Worm (Caenorhabditis elegans) whole organism, early embryonic: Measurements from ENCODE around the gene F20D6.1.

Experiments used
- B0310.2 ChIP-seq: sonication (generic microtip); optimal IDR thresholded peaks from 2 replicates; lab custom pipeline; 2016; ENCODE audit warnings: mild to moderate bottlenecking, missing genetic modification characterization, missing compliant biosample characterization
- F13C5.2 ChIP-seq: sonication (generic microtip); optimal IDR thresholded peaks from 2 replicates; lab custom pipeline; 2017; ENCODE audit warnings: mild to moderate bottlenecking, missing genetic modification characterization, inconsistent platforms, missing compliant biosample characterization
- aly-1 ChIP-seq: sonication (generic microtip); optimal IDR thresholded peaks from 2 replicates; lab custom pipeline; 2016; ENCODE audit warnings: missing genetic modification characterization, missing compliant biosample characterization
- ama-1 ChIP-seq: fragments of 150-350 bp; optimal IDR thresholded peaks from 2 replicates; lab custom pipeline; 2014
- ceh-13 ChIP-seq: fragments of 200-800 bp; sonication (Bioruptor generic); optimal IDR thresholded peaks from 2 replicates; lab custom pipeline; 2018; ENCODE audit warnings: mild to moderate bottlenecking, missing genetic modification characterization, missing compliant biosample characterization
- ceh-36 ChIP-seq: sonication (generic microtip); optimal IDR thresholded peaks from 2 replicates; lab custom pipeline; 2016; ENCODE audit warnings: missing genetic modification characterization, inconsistent platforms, missing compliant biosample characterization
- ets-7 ChIP-seq: sonication (generic microtip); optimal IDR thresholded peaks from 2 replicates; lab custom pipeline; 2016; ENCODE audit warnings: missing genotype, missing genetic modification characterization, missing compliant biosample characterization
- flt-1 ChIP-seq: fragments of 200-800 bp; sonication (Bioruptor generic); IDR thresholded peaks from 2 replicates; pipeline ENCODE4 v1.3.6; 2022; ENCODE audit warnings: missing genetic modification characterization, missing compliant biosample characterization
- hmbx-1 ChIP-seq: sonication (generic microtip); optimal IDR thresholded peaks from 2 replicates; lab custom pipeline; 2016; ENCODE audit warnings: mild to moderate bottlenecking, missing genetic modification characterization, missing compliant biosample characterization
- hmg-4 ChIP-seq: fragments of 200-800 bp; sonication (Bioruptor generic); optimal IDR thresholded peaks from 2 replicates; lab custom pipeline; 2018; ENCODE audit warnings: mild to moderate bottlenecking, missing genetic modification characterization, missing compliant biosample characterization
- hnd-1 ChIP-seq: sonication (generic microtip); optimal IDR thresholded peaks from 2 replicates; lab custom pipeline; 2016; ENCODE audit warnings: missing genetic modification characterization, missing compliant biosample characterization
- pes-1 ChIP-seq: fragments of 200-800 bp; sonication (Bioruptor generic); IDR thresholded peaks from 2 replicates; pipeline ENCODE4 v1.3.6; 2022; ENCODE audit warnings: missing genetic modification reagents, missing genetic modification characterization, missing compliant biosample characterization
- scrt-1 ChIP-seq: fragments of 200-800 bp; sonication (Bioruptor generic); IDR thresholded peaks from 2 replicates; pipeline ENCODE4 v1.3.6; 2022; ENCODE audit warnings: missing genetic modification characterization, missing compliant biosample characterization
- sea-1 ChIP-seq: fragments of 200-800 bp; sonication (Bioruptor generic); conservative IDR thresholded peaks from 2 replicates; pipeline ENCODE4 v1.3.6; 2022; ENCODE audit warnings: missing genetic modification characterization, missing compliant biosample characterization
- tbx-11 ChIP-seq: fragments of 200-800 bp; sonication (Bioruptor generic); IDR thresholded peaks from 2 replicates; pipeline ENCODE4 v1.3.6; 2022; ENCODE audit warnings: missing genetic modification characterization, missing compliant biosample characterization
- tbx-37 ChIP-seq: fragments of 200-800 bp; sonication (Bioruptor generic); conservative IDR thresholded peaks from 2 replicates; pipeline ENCODE4 v1.3.6; 2022; ENCODE audit warnings: missing genetic modification reagents, missing genetic modification characterization, missing compliant biosample characterization
- tra-4 ChIP-seq: sonication (generic microtip); optimal IDR thresholded peaks from 2 replicates; lab custom pipeline; 2017; ENCODE audit warnings: missing genetic modification characterization, missing compliant biosample characterization

F20D6.1 gene

ce11 chrV:8190430-8190829 is at the start of gene F20D6.1:
Gene F20D6.1 (plus strand): TSS chrV:8190730.
- no peak for TF ChIP-seq tra-4 (tag; lab: Kevin White, UChicago)
- no peak for TF ChIP-seq ama-1
- no peak for TF ChIP-seq scrt-1 (GFP tag; lab: Robert Waterston, UW)
- no peak for TF ChIP-seq aly-1 (tag; lab: Kevin White, UChicago)
- TF ChIP-seq ets-7: no peak
- no peak for TF ChIP-seq pes-1 (GFP tag; lab: Robert Waterston, UW)
- TF ChIP-seq hmbx-1 (tag; lab: Kevin White, UChicago): no peak

- no peak for TF ChIP-seq tbx-37 (GFP tag; lab: Robert Waterston, UW)
- no peak for TF ChIP-seq B0310.2
- TF ChIP-seq F13C5.2 (tag; lab: Kevin White, UChicago): no peak
- no peak for TF ChIP-seq scrt-1 (GFP tag; lab: Robert Waterston, UW)
- TF ChIP-seq hmbx-1 (tag; lab: Kevin White, UChicago): no peak
- no peak for TF ChIP-seq ets-7
- TF ChIP-seq hnd-1 (tag; lab: Kevin White, UChicago): no peak
- TF ChIP-seq aly-1 (tag; lab: Kevin White, UChicago): no peak
- TF ChIP-seq ama-1: no peak
- TF ChIP-seq sea-1: no peak
- TF ChIP-seq ceh-13 (GFP tag; lab: Kevin White, UChicago): no peak
- no peak for TF ChIP-seq flt-1 (GFP tag; lab: Robert Waterston, UW)
- no peak for TF ChIP-seq hmg-4 (GFP tag; lab: Kevin White, UChicago)
- TF ChIP-seq ceh-36 (tag; lab: Kevin White, UChicago): no peak
- TF ChIP-seq tra-4 (tag; lab: Kevin White, UChicago): no peak
- TF ChIP-seq tbx-11: no peak
- TF ChIP-seq pes-1 (GFP tag; lab: Robert Waterston, UW): no peak
Measured at ce11 chrV:8143605-8144004, 46.9 kb upstream of the F20D6.1 start, which contains the start of gene D1014.2. Gene D1014.2 (plus strand): TSS chrV:8143905.

DNA sequence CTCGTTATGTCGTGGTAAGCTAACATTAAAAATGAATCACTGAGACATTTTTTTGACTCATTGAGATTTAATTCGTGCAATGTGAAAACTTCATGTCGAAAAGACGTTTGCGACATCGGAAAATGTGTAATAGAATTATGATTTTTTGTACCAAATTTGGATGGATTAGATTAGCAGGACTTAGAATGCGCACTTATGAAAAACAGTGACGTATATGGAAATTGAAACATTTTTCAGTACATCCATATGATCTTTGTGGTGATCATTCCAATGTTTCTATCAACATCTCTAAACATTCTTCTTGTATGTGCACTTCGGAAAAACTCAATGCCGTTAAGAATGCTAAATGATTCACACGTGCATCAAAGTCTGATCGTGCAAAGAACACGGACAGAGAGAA is 46.0 kb upstream of the F20D6.1 start:
- TF ChIP-seq B0310.2: no peak
- no peak for TF ChIP-seq pes-1 (GFP tag; lab: Robert Waterston, UW)
- no peak for TF ChIP-seq hmbx-1 (tag; lab: Kevin White, UChicago)
- no peak for TF ChIP-seq ceh-36 (tag; lab: Kevin White, UChicago)
- TF ChIP-seq tra-4 (tag; lab: Kevin White, UChicago): no peak
- no peak for TF ChIP-seq tbx-37 (GFP tag; lab: Robert Waterston, UW)
- no peak for TF ChIP-seq sea-1
- no peak for TF ChIP-seq scrt-1 (GFP tag; lab: Robert Waterston, UW)
- no peak for TF ChIP-seq hmg-4 (GFP tag; lab: Kevin White, UChicago)
- TF ChIP-seq ceh-13 (GFP tag; lab: Kevin White, UChicago): no peak
- TF ChIP-seq flt-1 (GFP tag; lab: Robert Waterston, UW): no peak
- no peak for TF ChIP-seq ets-7
- no peak for TF ChIP-seq aly-1 (tag; lab: Kevin White, UChicago)
- TF ChIP-seq F13C5.2 (tag; lab: Kevin White, UChicago): no peak
- TF ChIP-seq tbx-11: no peak
- no peak for TF ChIP-seq ama-1
- TF ChIP-seq hnd-1 (tag; lab: Kevin White, UChicago): no peak

- TF ChIP-seq sea-1 (no peak), tbx-37 (GFP tag; lab: Robert Waterston, UW) (no peak), tbx-11 (no peak), pes-1 (GFP tag; lab: Robert Waterston, UW) (no peak)
Measured at ce11 chrV:8145329-8145728, 45.2 kb upstream of the F20D6.1 start, which contains the start of gene D1014.13. Gene D1014.13 (plus strand): TSS chrV:8145629.

DNA sequence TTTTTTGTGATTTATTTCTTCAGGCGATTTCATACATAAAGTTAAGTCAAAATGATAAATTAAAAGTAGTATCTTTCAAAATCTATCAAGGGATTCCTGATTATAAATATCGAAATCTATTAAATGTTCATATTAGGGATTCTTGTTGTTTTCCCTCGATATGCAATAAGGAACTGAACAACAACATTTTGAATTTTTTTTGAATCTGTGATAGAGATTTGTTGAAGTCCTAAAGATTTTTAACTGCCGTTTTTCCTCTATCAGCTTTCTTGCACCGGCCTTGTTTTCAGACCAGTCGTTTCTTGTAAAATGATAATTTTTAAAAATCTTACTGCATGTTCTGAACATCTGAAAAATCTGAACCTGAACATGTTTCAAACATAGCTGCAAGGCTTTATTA is 34.8 kb upstream of the F20D6.1 start:
- TF ChIP-seq F13C5.2 (tag; lab: Kevin White, UChicago): no peak
- no peak for TF ChIP-seq tra-4 (tag; lab: Kevin White, UChicago)
- no peak for TF ChIP-seq hnd-1 (tag; lab: Kevin White, UChicago)
- TF ChIP-seq sea-1: no peak
- TF ChIP-seq aly-1 (tag; lab: Kevin White, UChicago): no peak

ce11 chrV:8157446-8157845 is 33.1 kb upstream of the F20D6.1 start, which contains the start of gene sul-2:
Gene sul-2 (plus strand): TSS chrV:8157746.
- TF ChIP-seq hmbx-1 (tag; lab: Kevin White, UChicago): no peak
- TF ChIP-seq scrt-1 (GFP tag; lab: Robert Waterston, UW): no peak
- TF ChIP-seq ceh-13 (GFP tag; lab: Kevin White, UChicago): no peak
- no peak for TF ChIP-seq tbx-11
- TF ChIP-seq ets-7: no peak
- TF ChIP-seq tbx-37 (GFP tag; lab: Robert Waterston, UW): no peak
- TF ChIP-seq ama-1: no peak
- no peak for TF ChIP-seq B0310.2
- TF ChIP-seq F13C5.2 (tag; lab: Kevin White, UChicago): no peak
- no peak for TF ChIP-seq aly-1 (tag; lab: Kevin White, UChicago)
- TF ChIP-seq pes-1 (GFP tag; lab: Robert Waterston, UW): no peak
- no peak for TF ChIP-seq hnd-1 (tag; lab: Kevin White, UChicago)
- TF ChIP-seq ceh-36 (tag; lab: Kevin White, UChicago): no peak
- TF ChIP-seq sea-1: no peak
- no peak for TF ChIP-seq flt-1 (GFP tag; lab: Robert Waterston, UW)
- no peak for TF ChIP-seq tra-4 (tag; lab: Kevin White, UChicago)

- no peak for TF ChIP-seq B0310.2
- no peak for TF ChIP-seq hnd-1 (tag; lab: Kevin White, UChicago)
- TF ChIP-seq ama-1: no peak
- no peak for TF ChIP-seq hmbx-1 (tag; lab: Kevin White, UChicago)
Measured at ce11 chrV:8159629-8160028, 30.9 kb upstream of the F20D6.1 start, which contains the start of gene F20D6.6. Gene F20D6.6 (plus strand): TSS chrV:8159929.

- TF ChIP-seq flt-1 (GFP tag; lab: Robert Waterston, UW) (no peak), hnd-1 (tag; lab: Kevin White, UChicago) (no peak), pes-1 (GFP tag; lab: Robert Waterston, UW) (no peak), ets-7 (no peak), F13C5.2 (tag; lab: Kevin White, UChicago) (no peak), tbx-11 (no peak), tra-4 (tag; lab: Kevin White, UChicago) (no peak), tbx-37 (GFP tag; lab: Robert Waterston, UW) (no peak), ceh-36 (tag; lab: Kevin White, UChicago) (no peak)
Measured at ce11 chrV:8161699-8162098, 28.8 kb upstream of the F20D6.1 start, which contains the start of gene F20D6.5. Gene F20D6.5 (plus strand): TSS chrV:8161957.
